Worm (Caenorhabditis elegans): ENCODE data around the gene spig-6.

DNA sequence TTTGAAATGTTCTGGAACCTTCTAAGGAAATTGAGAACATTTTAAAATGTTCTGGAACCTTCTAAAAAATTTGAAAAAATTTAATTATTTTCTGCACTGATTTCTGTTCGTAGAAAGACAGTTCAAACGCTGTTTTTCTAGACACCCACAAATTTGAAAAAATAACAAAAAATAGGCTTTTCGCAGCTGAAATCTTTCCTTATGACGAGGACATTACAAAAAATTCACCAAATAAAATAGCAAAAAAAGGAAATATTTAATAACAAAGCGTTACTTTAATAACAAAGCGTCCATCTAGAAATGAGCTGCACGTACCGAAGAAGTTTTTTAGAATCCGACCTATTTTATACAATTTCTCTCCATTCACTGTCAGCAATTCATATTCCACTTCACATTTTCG is 37.8 kb upstream of the spig-6 start, which contains the start of gene srh-141:
- TF ChIP-seq W03F9.2 (tag; optimal IDR thresholded peaks at IDR 0.05): no peak
- TF ChIP-seq him-1 (tag; optimal IDR thresholded peaks at IDR 0.05): no peak
- TF ChIP-seq dao-5 (tag; optimal IDR thresholded peaks at IDR 0.05): no peak
